Fruit fly (Drosophila melanogaster): ENCODE measurements around the gene Got2.

DNA sequence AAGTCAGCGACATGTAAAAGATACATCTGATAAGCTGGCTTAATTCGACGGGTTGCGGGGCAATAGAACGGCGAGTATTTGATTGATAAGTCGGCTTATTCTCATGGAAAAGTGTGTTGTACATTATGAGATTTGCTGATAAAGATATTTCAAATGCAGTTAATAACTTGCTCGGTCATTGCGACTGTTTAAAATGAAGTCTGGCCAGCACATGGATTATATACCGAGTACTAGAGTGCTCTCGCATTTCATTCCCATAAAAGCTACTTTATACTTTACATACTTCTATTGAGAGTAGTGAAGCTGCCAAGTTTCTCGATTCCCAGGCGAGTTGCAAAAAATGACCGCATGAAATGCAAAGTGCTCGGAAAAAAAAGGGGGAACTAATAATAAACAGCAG, 19.7 kb downstream of the Got2 start:
- no peak for TF ChIP-seq toe (GFP tag; optimal IDR thresholded peaks at IDR 0.05)
- TF ChIP-seq cic (GFP tag; optimal IDR thresholded peaks at IDR 0.05): no peak
- TF ChIP-seq CG7045 (GFP tag; optimal IDR thresholded peaks at IDR 0.05): no peak
- TF ChIP-seq bab1 (GFP tag; optimal IDR thresholded peaks at IDR 0.05): no peak
- TF ChIP-seq kay (GFP tag; ENCODE audit: borderline replicate concordance): no peak
- TF ChIP-seq CG33017 (tag; optimal IDR thresholded peaks at IDR 0.05): no peak
- no peak for TF ChIP-seq cnc (optimal IDR thresholded peaks at IDR 0.05)
- TF ChIP-seq ovo (GFP tag; optimal IDR thresholded peaks at IDR 0.05): no peak
- TF ChIP-seq CG1620 (GFP tag; optimal IDR thresholded peaks at IDR 0.05): no peak
- no peak for TF ChIP-seq tj (GFP tag; optimal IDR thresholded peaks at IDR 0.05)
- no peak for TF ChIP-seq CG14711 (tag; optimal IDR thresholded peaks at IDR 0.05)
- TF ChIP-seq Crg-1 (GFP tag; optimal IDR thresholded peaks at IDR 0.05): no peak
- TF ChIP-seq CG12768 (GFP tag; optimal IDR thresholded peaks at IDR 0.05): no peak
- no peak for TF ChIP-seq Hr96 (GFP tag; optimal IDR thresholded peaks at IDR 0.05)
